Fruit fly (Drosophila melanogaster): ENCODE data around the gene CG45413.

Gene CG45413

dm6 chr3L:6978030-6978683 is 46.4 kb upstream of the CG45413 start (continued):
- no peak for TF ChIP-seq hb (GFP tag; IDR thresholded peaks at IDR 0.05; ENCODE audit: partially characterized antibody)
- peak; percentile 26 for TF ChIP-seq CG7839 (tag; optimal IDR thresholded peaks at IDR 0.05)
- no peak for TF ChIP-seq CG17186 (GFP tag; optimal IDR thresholded peaks at IDR 0.05)
- TF ChIP-seq Xbp1 (GFP tag; optimal IDR thresholded peaks at IDR 0.05): peak; percentile 12
- TF ChIP-seq nmo (GFP tag; optimal IDR thresholded peaks at IDR 0.05): peak; percentile 23
- TF ChIP-seq CG7556 (GFP tag; optimal IDR thresholded peaks at IDR 0.05): no peak
- no peak for TF ChIP-seq Mes4 (GFP tag; optimal IDR thresholded peaks at IDR 0.05)
- no peak for TF ChIP-seq Scr (GFP tag; IDR thresholded peaks at IDR 0.05; ENCODE audit: partially characterized antibody)
- TF ChIP-seq CG32772 (GFP tag; IDR thresholded peaks at IDR 0.05): no peak
- no peak for TF ChIP-seq bigmax (GFP tag; optimal IDR thresholded peaks at IDR 0.05)
- TF ChIP-seq CG17328 (GFP tag; IDR thresholded peaks at IDR 0.05): peak; percentile 14; the same call in 1 of the 2 replicates
- TF ChIP-seq cg (GFP tag; optimal IDR thresholded peaks at IDR 0.05): peak; percentile 47
- no peak for TF ChIP-seq CG10565 (GFP tag; optimal IDR thresholded peaks at IDR 0.05)
- no peak for TF ChIP-seq usp (GFP tag; optimal IDR thresholded peaks at IDR 0.05)
- TF ChIP-seq ken (GFP tag; IDR thresholded peaks at IDR 0.05): no peak
- no peak for TF ChIP-seq Spps (tag; optimal IDR thresholded peaks at IDR 0.05)
- no peak for TF ChIP-seq exex (tag; optimal IDR thresholded peaks at IDR 0.05)
- TF ChIP-seq CG13123 (GFP tag; optimal IDR thresholded peaks at IDR 0.05): no peak
- TF ChIP-seq sens (GFP tag): peak; percentile 92
- no peak for TF ChIP-seq Trl (optimal IDR thresholded peaks at IDR 0.05)
- TF ChIP-seq Trl (GFP tag; optimal IDR thresholded peaks at IDR 0.05): no peak
- TF ChIP-seq sr (GFP tag; IDR thresholded peaks at IDR 0.05): no peak
- peak; percentile 27; the same call in 1 of the 2 replicates for TF ChIP-seq CG6689 (GFP tag; IDR thresholded peaks at IDR 0.05)
- TF ChIP-seq peb (GFP tag; IDR thresholded peaks at IDR 0.05): 0 out of 2 replicates have a peak, but pooled peaks have one; percentile 10
- no peak for TF ChIP-seq CG2199 (GFP tag; IDR thresholded peaks at IDR 0.05)
- TF ChIP-seq CG31441 (GFP tag; IDR thresholded peaks at IDR 0.05): 0 out of 2 replicates have a peak, but pooled peaks have one; percentile 10
- TF ChIP-seq Fer1 (GFP tag; optimal IDR thresholded peaks at IDR 0.05): no peak
- no peak for TF ChIP-seq B-H2 (GFP tag; optimal IDR thresholded peaks at IDR 0.05)
- TF ChIP-seq Hand (GFP tag; optimal IDR thresholded peaks at IDR 0.05): no peak
- TF ChIP-seq CG17361 (GFP tag; IDR thresholded peaks at IDR 0.05): no peak
- TF ChIP-seq CG13296 (GFP tag; optimal IDR thresholded peaks at IDR 0.05): no peak
- no peak for TF ChIP-seq gcm2 (GFP tag; optimal IDR thresholded peaks at IDR 0.05)
- no peak for TF ChIP-seq sima (GFP tag; optimal IDR thresholded peaks at IDR 0.05)
- no peak for TF ChIP-seq Hr39 (optimal IDR thresholded peaks at IDR 0.05)
- TF ChIP-seq amos (GFP tag; IDR thresholded peaks at IDR 0.05; ENCODE audit: partially characterized antibody): no peak
- TF ChIP-seq zfh2 (GFP tag; optimal IDR thresholded peaks at IDR 0.05): no peak
- no peak for TF ChIP-seq GATAe (GFP tag; conservative IDR thresholded peaks at IDR 0.05)
- TF ChIP-seq CG2129 (GFP tag; IDR thresholded peaks at IDR 0.05; ENCODE audit: partially characterized antibody): no peak
- TF ChIP-seq CG12744 (GFP tag; optimal IDR thresholded peaks at IDR 0.05): no peak
- TF ChIP-seq CG6854 (GFP tag; optimal IDR thresholded peaks at IDR 0.05): no peak
- no peak for TF ChIP-seq luna (GFP tag; optimal IDR thresholded peaks at IDR 0.05)
- TF ChIP-seq yki (optimal IDR thresholded peaks at IDR 0.05): no peak
- TF ChIP-seq Ets97D (GFP tag; optimal IDR thresholded peaks at IDR 0.05): no peak
- TF ChIP-seq CG18619 (GFP tag; optimal IDR thresholded peaks at IDR 0.05): no peak
- TF ChIP-seq pnt (GFP tag; optimal IDR thresholded peaks at IDR 0.05): no peak
- peak; percentile 17 for TF ChIP-seq CoRest (tag; optimal IDR thresholded peaks at IDR 0.05)
- no peak for TF ChIP-seq CG11247 (GFP tag; IDR thresholded peaks at IDR 0.05)
- TF ChIP-seq chm (GFP tag; IDR thresholded peaks at IDR 0.05): no peak
- TF ChIP-seq CG7271 (tag; optimal IDR thresholded peaks at IDR 0.05): no peak
- no peak for TF ChIP-seq CG11560 (tag; IDR thresholded peaks at IDR 0.05)
- TF ChIP-seq Rx (GFP tag; IDR thresholded peaks at IDR 0.05): no peak
- no peak for TF ChIP-seq dati (GFP tag; IDR thresholded peaks at IDR 0.05)

Measured in whole organism, embryonic.